Worm (Caenorhabditis elegans) whole organism, midembryonic: ENCODE measurements around the gene chil-5.

ENCODE experiments used
- T22C8.4 ChIP-seq: fragments of 200-800 bp; sonication (Bioruptor generic); IDR thresholded peaks from 2 replicates; pipeline ENCODE4 v1.3.6; 2022; ENCODE audit warnings: missing genetic modification characterization, missing compliant biosample characterization
- cog-1 ChIP-seq: sonication (generic microtip); optimal IDR thresholded peaks from 2 replicates; lab custom pipeline; 2016; ENCODE audit warnings: missing genetic modification characterization, missing compliant biosample characterization
- flt-1 ChIP-seq: fragments of 200-800 bp; sonication (Bioruptor generic); IDR thresholded peaks from 2 replicates; pipeline ENCODE4 v1.3.6; 2022; ENCODE audit warnings: missing genetic modification characterization, missing compliant biosample characterization
- klf-2 ChIP-seq: fragments of 200-800 bp; sonication (Bioruptor generic); conservative IDR thresholded peaks from 2 replicates; pipeline ENCODE4 v1.3.6; 2022; ENCODE audit warnings: missing genetic modification reagents, missing genetic modification characterization, missing compliant biosample characterization
- med-1 ChIP-seq: sonication (generic microtip); optimal IDR thresholded peaks from 2 replicates; lab custom pipeline; 2017; ENCODE audit warnings: missing genetic modification characterization, mild to moderate bottlenecking, missing compliant biosample characterization, antibody characterized with exemption, missing genetic modification reagents; ENCODE audit not compliant: insufficient read depth
- ref-1 ChIP-seq: fragments of 200-800 bp; sonication (Bioruptor generic); conservative IDR thresholded peaks from 2 replicates; pipeline ENCODE4 v1.3.6; 2022; ENCODE audit warnings: missing genetic modification reagents, missing genetic modification characterization, missing compliant biosample characterization
- tab-1 ChIP-seq: fragments of 200-800 bp; sonication (Bioruptor generic); IDR thresholded peaks from 2 replicates; pipeline ENCODE4 v1.3.6; 2022; ENCODE audit warnings: missing genetic modification characterization, missing compliant biosample characterization
- ztf-23 ChIP-seq: fragments of 200-800 bp; sonication (Bioruptor generic); IDR thresholded peaks from 2 replicates; pipeline ENCODE4 v1.3.6; 2022; ENCODE audit warnings: missing genetic modification reagents, missing genetic modification characterization, missing compliant biosample characterization
- ztf-29 ChIP-seq: fragments of 200-800 bp; sonication (Bioruptor generic); IDR thresholded peaks from 2 replicates; pipeline ENCODE4 v1.3.6; 2022; ENCODE audit warnings: missing genetic modification reagents, missing genetic modification characterization, missing compliant biosample characterization

DNA sequence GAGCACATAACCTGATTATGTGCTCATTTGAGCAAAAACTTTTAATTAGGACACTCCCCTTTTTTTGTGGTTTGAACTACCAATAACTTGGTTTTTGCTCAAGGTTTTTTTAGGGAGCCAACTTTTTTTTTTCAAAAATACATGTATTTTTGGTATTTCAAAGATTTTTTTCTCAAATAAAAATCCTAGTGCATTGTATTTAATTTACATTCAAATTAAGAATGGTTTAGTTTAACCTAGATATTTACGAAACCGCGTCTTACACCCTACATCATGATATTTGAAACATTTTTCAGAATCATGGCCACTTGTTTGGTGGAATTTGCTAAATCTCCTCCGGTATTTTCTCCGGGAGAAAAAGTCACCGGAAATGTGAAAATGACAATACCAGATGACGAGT lies 24.6 kb downstream of the chil-5 start, which contains the start of gene arrd-5:
- TF ChIP-seq ztf-29 (GFP tag; lab: Robert Waterston, UW) = no peak
- TF ChIP-seq T22C8.4 (GFP tag; lab: Robert Waterston, UW) = no peak
- TF ChIP-seq ref-1 (GFP tag; lab: Robert Waterston, UW) = no peak
- TF ChIP-seq med-1 (GFP tag; lab: Kevin White, UChicago) = no peak
- no peak for TF ChIP-seq flt-1 (GFP tag; lab: Robert Waterston, UW)
- no peak for TF ChIP-seq tab-1
- TF ChIP-seq ztf-23 (GFP tag; lab: Robert Waterston, UW) = no peak
- no peak for TF ChIP-seq cog-1 (tag; lab: Kevin White, UChicago)
- no peak for TF ChIP-seq klf-2 (GFP tag; lab: Robert Waterston, UW)
